Fruit fly (Drosophila melanogaster) whole organism, wandering third instar larva: ENCODE data around the gene CG34148.

Experiments
- Hr78 ChIP-seq: fragments of >200 bp; optimal IDR thresholded peaks from 2 replicates; lab custom pipeline; 2017; ENCODE audit warnings: missing biosample characterization, missing genetic modification characterization
- Myc ChIP-seq: fragments of >200 bp; optimal IDR thresholded peaks from 2 replicates; lab custom pipeline; 2017
- OdsH ChIP-seq: fragments of 200-800 bp; sonication (Bioruptor generic); optimal IDR thresholded peaks from 2 replicates; lab custom pipeline; 2016; ENCODE audit warnings: missing biosample characterization, mild to moderate bottlenecking, missing genetic modification characterization
- Sp1 ChIP-seq: fragments of 200-800 bp; sonication (Bioruptor generic); optimal IDR thresholded peaks from 3 replicates; lab custom pipeline; 2019; ENCODE audit warnings: missing biosample characterization, mild to moderate bottlenecking, missing genetic modification characterization, moderate library complexity
- jim ChIP-seq: fragments of 175-275, 200-325 bp; sonication (Bioruptor generic); optimal IDR thresholded peaks from 2 replicates; lab custom pipeline; 2016; ENCODE audit warnings: missing biosample characterization, mild to moderate bottlenecking, missing genetic modification characterization
- lola ChIP-seq: fragments of >200 bp; optimal IDR thresholded peaks from 2 replicates; lab custom pipeline; 2017; ENCODE audit warnings: missing biosample characterization, missing genetic modification characterization

dm6 chr3R:21884354-21884753 is 5.9 kb upstream of the CG34148 start, which contains the start of gene fit:
- TF ChIP-seq OdsH (GFP tag; lab: Kevin White, UChicago) (no peak), jim (GFP tag; lab: Kevin White, UChicago) (no peak), lola (no peak), Sp1 (no peak), Myc (no peak), Hr78 (no peak)
